Fruit fly (Drosophila melanogaster) whole organism, prepupa: ENCODE results near the gene Gr98a.

ENCODE experiments used
- Blimp-1 ChIP-seq: fragments of 200-800 bp; sonication (Bioruptor generic); optimal IDR thresholded peaks from 3 replicates; lab custom pipeline; 2017; ENCODE audit warnings: missing biosample characterization, missing genetic modification characterization, mild to moderate bottlenecking, moderate library complexity, missing genetic modification reagents
- CG10669 ChIP-seq: fragments of 200-800 bp; sonication (Bioruptor generic); optimal IDR thresholded peaks from 3 replicates; lab custom pipeline; 2018; ENCODE audit warnings: missing biosample characterization, mild to moderate bottlenecking, missing genetic modification characterization, moderate library complexity
- CG11762 ChIP-seq: fragments of 200-800 bp; sonication (Bioruptor generic); optimal IDR thresholded peaks from 3 replicates; lab custom pipeline; 2016; ENCODE audit warnings: missing biosample characterization, missing genetic modification characterization; ENCODE audit not compliant: insufficient read depth
- CG1621 ChIP-seq: fragments of 200-800 bp; sonication (Bioruptor generic); optimal IDR thresholded peaks from 3 replicates; lab custom pipeline; 2018; ENCODE audit warnings: missing biosample characterization, mild to moderate bottlenecking, missing genetic modification characterization
- CG16779 ChIP-seq: fragments of 200-800 bp; sonication (Bioruptor generic); optimal IDR thresholded peaks from 3 replicates; lab custom pipeline; 2017; ENCODE audit warnings: missing biosample characterization, mild to moderate bottlenecking, missing genetic modification characterization
- CG3032 ChIP-seq: fragments of 200-800 bp; optimal IDR thresholded peaks from 2 replicates; lab custom pipeline; 2019; ENCODE audit warnings: missing biosample characterization, mild to moderate bottlenecking, missing genetic modification characterization, moderate library complexity
- CG32006 ChIP-seq: fragments of 200-800 bp; sonication (Bioruptor generic); optimal IDR thresholded peaks from 3 replicates; lab custom pipeline; 2017; ENCODE audit warnings: missing biosample characterization, mild to moderate bottlenecking, missing genetic modification characterization
- CG3919 ChIP-seq: fragments of 200-800 bp; sonication (Bioruptor generic); optimal IDR thresholded peaks from 3 replicates; lab custom pipeline; 2016; ENCODE audit warnings: missing biosample characterization, missing genetic modification characterization
- CG6276 ChIP-seq: fragments of 200-800 bp; sonication (Bioruptor generic); optimal IDR thresholded peaks from 2 replicates; lab custom pipeline; 2017; ENCODE audit warnings: missing biosample characterization, mild to moderate bottlenecking, missing genetic modification characterization
- CG6792 ChIP-seq: fragments of 200-800 bp; sonication (Bioruptor generic); optimal IDR thresholded peaks from 3 replicates; lab custom pipeline; 2016; ENCODE audit warnings: missing biosample characterization, missing genetic modification characterization
- CG6808 ChIP-seq: fragments of 200-800 bp; sonication (Bioruptor generic); optimal IDR thresholded peaks from 3 replicates; lab custom pipeline; 2017; ENCODE audit warnings: missing biosample characterization, missing genetic modification characterization, mild to moderate bottlenecking, moderate library complexity, missing genetic modification reagents
- CG8119 ChIP-seq: fragments of 200-800 bp; sonication (Bioruptor generic); IDR thresholded peaks from 3 replicates; pipeline ENCODE4 v1.3.6; 2022; ENCODE audit warnings: missing biosample characterization, missing genetic modification characterization
- CG8319 ChIP-seq: fragments of 200-800 bp; sonication (Bioruptor generic); optimal IDR thresholded peaks from 3 replicates; lab custom pipeline; 2016; ENCODE audit warnings: missing biosample characterization, missing genetic modification characterization
- CG8632 ChIP-seq: fragments of 200-800 bp; sonication (Bioruptor generic); optimal IDR thresholded peaks from 3 replicates; lab custom pipeline; 2016; ENCODE audit warnings: missing biosample characterization, missing genetic modification characterization
- Eip75B ChIP-seq: fragments of 200-800 bp; sonication (Bioruptor generic); optimal IDR thresholded peaks from 3 replicates; lab custom pipeline; 2016; ENCODE audit warnings: missing biosample characterization, missing genetic modification characterization
- Ets21C ChIP-seq: fragments of 200-800 bp; sonication (Bioruptor generic); optimal IDR thresholded peaks from 3 replicates; lab custom pipeline; 2016; ENCODE audit warnings: missing biosample characterization, missing genetic modification characterization
- Ets96B ChIP-seq: fragments of 200-800 bp; optimal IDR thresholded peaks from 2 replicates; lab custom pipeline; 2019; ENCODE audit warnings: missing biosample characterization, mild to moderate bottlenecking, missing genetic modification characterization, moderate library complexity
- Hr38 ChIP-seq: sonication (Bioruptor generic); optimal IDR thresholded peaks from 2 replicates; lab custom pipeline; 2016; ENCODE audit warnings: missing biosample characterization, missing genetic modification characterization
- Smox ChIP-seq: fragments of 200-800 bp; sonication (Bioruptor generic); optimal IDR thresholded peaks from 3 replicates; lab custom pipeline; 2016; ENCODE audit warnings: missing biosample characterization, missing genetic modification characterization
- Sox102F ChIP-seq: fragments of 200-800 bp; sonication (Bioruptor generic); optimal IDR thresholded peaks from 2 replicates; lab custom pipeline; 2016; ENCODE audit warnings: missing biosample characterization, mild to moderate bottlenecking, missing genetic modification characterization
- Sox14 ChIP-seq: fragments of 200-800 bp; sonication (Bioruptor generic); optimal IDR thresholded peaks from 3 replicates; lab custom pipeline; 2016; ENCODE audit warnings: missing biosample characterization, missing genetic modification characterization
- Sox15 ChIP-seq: fragments of 200-800 bp; sonication (Bioruptor generic); optimal IDR thresholded peaks from 3 replicates; lab custom pipeline; 2016; ENCODE audit warnings: missing biosample characterization, missing genetic modification characterization
- acj6 ChIP-seq: fragments of 200-800 bp; sonication (Bioruptor generic); optimal IDR thresholded peaks from 3 replicates; lab custom pipeline; 2016; ENCODE audit warnings: missing biosample characterization, missing genetic modification characterization
- cyc ChIP-seq: fragments of 200-800 bp; sonication (Bioruptor generic); optimal IDR thresholded peaks from 3 replicates; lab custom pipeline; 2016; ENCODE audit warnings: missing biosample characterization, missing genetic modification characterization
- eg ChIP-seq: fragments of 200-800 bp; sonication (Bioruptor generic); IDR thresholded peaks from 3 replicates; pipeline ENCODE4 v1.3.6; 2022; ENCODE audit warnings: missing biosample characterization, missing genetic modification characterization
- esn ChIP-seq: fragments of 200-800 bp; sonication (Bioruptor generic); optimal IDR thresholded peaks from 2 replicates; lab custom pipeline; 2016; ENCODE audit warnings: missing biosample characterization, mild to moderate bottlenecking, missing genetic modification characterization, moderate library complexity
- fd85E ChIP-seq: fragments of 200-800 bp; sonication (Bioruptor generic); optimal IDR thresholded peaks from 3 replicates; lab custom pipeline; 2016; ENCODE audit warnings: missing biosample characterization, missing genetic modification characterization
- lz ChIP-seq: fragments of 200-800 bp; sonication (Bioruptor generic); optimal IDR thresholded peaks from 3 replicates; lab custom pipeline; 2016; ENCODE audit warnings: missing biosample characterization, missing genetic modification characterization
- pdm3 ChIP-seq: fragments of 200-800 bp; sonication (Bioruptor generic); optimal IDR thresholded peaks from 3 replicates; lab custom pipeline; 2016; ENCODE audit warnings: missing biosample characterization, missing genetic modification characterization
- salr ChIP-seq, 2 experiments: fragments of 200-800 bp; sonication (Bioruptor generic); optimal IDR thresholded peaks; 3 replicates each; lab custom pipeline; 2016 to 2018; ENCODE audit warnings: missing biosample characterization in 2 of 2, missing genetic modification characterization in 2 of 2, mild to moderate bottlenecking in 1 of 2
- spab ChIP-seq: fragments of 200-800 bp; sonication (Bioruptor generic); optimal IDR thresholded peaks from 2 replicates; lab custom pipeline; 2017; ENCODE audit warnings: missing biosample characterization, mild to moderate bottlenecking, missing genetic modification characterization, missing genetic modification reagents
- ss ChIP-seq, 2 experiments: fragments of 200-800 bp; sonication (Bioruptor generic); optimal IDR thresholded peaks; 2 replicates in 1 of 2; 3 replicates in 1 of 2; lab custom pipeline; 2017 to 2018; ENCODE audit warnings: mild to moderate bottlenecking in 2 of 2, missing biosample characterization in 2 of 2, missing genetic modification characterization in 2 of 2, moderate library complexity in 1 of 2
- svp ChIP-seq: fragments of 200-800 bp; sonication (Bioruptor generic); peaks from one replicate; lab custom pipeline; 2016; ENCODE audit warnings: missing biosample characterization, missing genetic modification characterization
- topi ChIP-seq: fragments of 200-800 bp; sonication (Bioruptor generic); optimal IDR thresholded peaks from 3 replicates; lab custom pipeline; 2016; ENCODE audit warnings: missing biosample characterization, missing genetic modification characterization
- vri ChIP-seq: fragments of 200-800 bp; sonication (Bioruptor generic); optimal IDR thresholded peaks from 3 replicates; lab custom pipeline; 2016; ENCODE audit warnings: missing biosample characterization, mild to moderate bottlenecking, missing genetic modification characterization

Gr98a gene

dm6 chr3R:27487627-27488026 lies at the start of gene Gr98a:
TSS of gene Gr98a (plus strand) at chr3R:27487927.
- no peak for TF ChIP-seq Smox (GFP tag; lab: Kevin White, UChicago)
- no peak for TF ChIP-seq CG6808 (GFP tag; lab: Kevin White, UChicago)
- TF ChIP-seq esn (GFP tag; lab: Kevin White, UChicago), result no peak
- TF ChIP-seq Ets96B (tag; lab: Kevin White, UChicago), result no peak
- TF ChIP-seq CG16779, result no peak
- no peak for TF ChIP-seq acj6 (GFP tag; lab: Kevin White, UChicago)
- no peak for TF ChIP-seq Ets21C (GFP tag; lab: Kevin White, UChicago)
- no peak for TF ChIP-seq fd85E
- no peak for TF ChIP-seq eg (GFP tag; lab: Robert Waterston, UW)
- no peak for TF ChIP-seq lz (GFP tag; lab: Kevin White, UChicago)
- TF ChIP-seq CG32006, result no peak
- no peak for TF ChIP-seq Hr38
- no peak for TF ChIP-seq CG11762 (GFP tag; lab: Kevin White, UChicago)
- TF ChIP-seq CG3919, result no peak
- no peak for TF ChIP-seq Eip75B (GFP tag; lab: Kevin White, UChicago)
- TF ChIP-seq CG6276 (GFP tag; lab: Kevin White, UChicago), result no peak
- no peak for TF ChIP-seq Sox15 (GFP tag; lab: Kevin White, UChicago)

dm6 chr3R:27438370-27438769 lies 49.4 kb upstream of the Gr98a start:
- TF ChIP-seq Sox102F (GFP tag; lab: Kevin White, UChicago), result no peak
- no peak for TF ChIP-seq Sox14 (GFP tag; lab: Kevin White, UChicago)
- no peak for TF ChIP-seq topi (GFP tag; lab: Kevin White, UChicago)
- TF ChIP-seq CG6792, result no peak
- no peak for TF ChIP-seq ss (GFP tag; optimal IDR thresholded peaks at IDR 0.05; lab: Kevin White, UChicago)
- TF ChIP-seq CG1621 (tag; lab: Kevin White, UChicago), result no peak
- TF ChIP-seq Blimp-1, result no peak
- no peak for TF ChIP-seq salr (GFP tag; optimal IDR thresholded peaks at IDR 0.05; lab: Kevin White, UChicago)

dm6 chr3R:27440012-27440411 lies 47.7 kb upstream of the Gr98a start, which contains the start of gene CG43447:
TSS of gene CG43447 (plus strand) at chr3R:27440312.
- TF ChIP-seq Ets96B (tag; lab: Kevin White, UChicago) (no peak), CG3919 (no peak), spab (no peak), vri (GFP tag; lab: Kevin White, UChicago) (no peak), topi (GFP tag; lab: Kevin White, UChicago) (no peak), CG6276 (GFP tag; lab: Kevin White, UChicago) (no peak), CG8119 (GFP tag; lab: Robert Waterston, UW) (no peak), Blimp-1 (no peak), salr (GFP tag; optimal IDR thresholded peaks at IDR 0.05; lab: Kevin White, UChicago) (no peak), pdm3 (GFP tag; lab: Kevin White, UChicago) (no peak), lz (GFP tag; lab: Kevin White, UChicago) (no peak), cyc (GFP tag; lab: Kevin White, UChicago) (no peak), CG8319 (GFP tag; lab: Kevin White, UChicago) (no peak), CG10669 (GFP tag; lab: Kevin White, UChicago) (no peak), CG8632 (GFP tag; lab: Kevin White, UChicago) (no peak), CG3032 (tag; lab: Kevin White, UChicago) (no peak)

dm6 chr3R:27440628-27441027 lies 47.1 kb upstream of the Gr98a start, which contains the start of gene CG44290:
TSS of gene CG44290 (minus strand) at chr3R:27440944.
- TF ChIP-seq acj6 (GFP tag; lab: Kevin White, UChicago) (no peak), svp (GFP tag; lab: Kevin White, UChicago) (peak; percentile 49)
